Worm (Caenorhabditis elegans) whole organism, L4/young adult: ENCODE results near the gene F35F10.6.

Source experiments
- W03F9.2 ChIP-seq: fragments of 150-350 bp; optimal IDR thresholded peaks from 2 replicates; lab custom pipeline; 2014; ENCODE audit warnings: missing biosample characterization, missing genetic modification characterization
- dao-5 ChIP-seq: sonication (generic microtip); optimal IDR thresholded peaks from 2 replicates; lab custom pipeline; 2016; ENCODE audit warnings: missing genotype, missing genetic modification characterization, moderate library complexity, missing compliant biosample characterization
- him-1 ChIP-seq: sonication (generic microtip); optimal IDR thresholded peaks from 2 replicates; lab custom pipeline; 2016; ENCODE audit warnings: missing genotype, missing genetic modification reagents, missing genetic modification characterization, missing compliant biosample characterization

DNA sequence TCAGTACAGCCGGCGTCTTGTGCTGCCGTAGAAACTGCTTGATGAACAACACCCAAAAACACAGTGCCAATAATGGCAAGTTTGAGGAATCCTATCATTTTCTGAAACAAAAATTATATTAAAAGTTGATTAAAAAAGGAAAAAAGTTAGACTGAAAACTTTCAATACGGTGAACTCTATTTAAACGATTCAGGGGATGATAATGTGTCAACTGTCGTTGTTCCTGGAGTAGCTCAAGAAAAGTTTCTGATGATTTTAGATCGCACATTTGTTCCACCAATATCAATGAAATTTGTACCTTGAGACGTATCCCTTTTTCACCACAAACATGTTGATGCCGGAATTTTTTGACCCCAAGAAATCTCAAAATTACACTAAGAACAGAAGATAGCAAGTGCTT, 21.2 kb downstream of the F35F10.6 start, which contains the start of gene T28A11.18:
- TF ChIP-seq him-1 (tag; lab: Kevin White, UChicago) (no peak), dao-5 (tag; lab: Kevin White, UChicago) (no peak), W03F9.2 (no peak)
